Fruit fly (Drosophila melanogaster): ENCODE results near the gene RpS3.

- TF ChIP-seq CG8478 (optimal IDR thresholded peaks at IDR 0.05): no peak
- no peak for TF ChIP-seq CTCF (optimal IDR thresholded peaks at IDR 0.05)
Measured at dm6 chr3R:23405209-23405608, 46.6 kb downstream of the RpS3 start, which contains the start of gene Ir94e.

Data from S2 (cell line).